Worm (Caenorhabditis elegans): Measurements from ENCODE around the gene Y81B9A.3.

ce11 chrX:9172278-9172677 is 10.0 kb upstream of the Y81B9A.3 start, which contains the start of gene B0563.18:
- TF ChIP-seq unc-39 (tag; optimal IDR thresholded peaks at IDR 0.05): no peak
- no peak for TF ChIP-seq lsy-2 (tag; optimal IDR thresholded peaks at IDR 0.05)
- no peak for TF ChIP-seq nhr-12 (tag; optimal IDR thresholded peaks at IDR 0.05)
- TF ChIP-seq pha-4 (tag; optimal IDR thresholded peaks at IDR 0.05): no peak
- no peak for TF ChIP-seq flh-1 (GFP tag; optimal IDR thresholded peaks at IDR 0.05)
- TF ChIP-seq unc-62 (GFP tag; optimal IDR thresholded peaks at IDR 0.05): no peak

All from whole organism, mixed stage, embryonic.